Worm (Caenorhabditis elegans): ENCODE results near the gene srbc-3.

ce11 chrV:3278101-3278639 lies 30.1 kb upstream of the srbc-3 start, which contains the start of gene fbxa-64:
- TF ChIP-seq him-1 (tag; optimal IDR thresholded peaks at IDR 0.05) (no peak), dao-5 (tag; optimal IDR thresholded peaks at IDR 0.05) (no peak), W03F9.2 (tag; optimal IDR thresholded peaks at IDR 0.05) (no peak)
